Worm (Caenorhabditis elegans) whole organism, L4 larva: ENCODE measurements around the gene T16H12.9.

Source experiments
- F26F4.8 ChIP-seq: fragments of 200-800 bp; sonication (Bioruptor generic); conservative IDR thresholded peaks from 2 replicates; pipeline ENCODE4 v1.3.6; 2022; ENCODE audit warnings: missing genetic modification characterization, missing compliant biosample characterization
- F37D6.2 ChIP-seq: sonication (generic microtip); optimal IDR thresholded peaks from 2 replicates; lab custom pipeline; 2016; ENCODE audit warnings: mild to moderate bottlenecking, missing genetic modification characterization, missing compliant biosample characterization
- R02D3.7 ChIP-seq: fragments of 150-350 bp; sonication (generic microtip); optimal IDR thresholded peaks from 3 replicates; lab custom pipeline; 2014; ENCODE audit warnings: missing biosample characterization, missing genetic modification characterization
- T26A8.4 ChIP-seq: fragments of 200-800 bp; sonication (Bioruptor generic); IDR thresholded peaks from 2 replicates; pipeline ENCODE4 v1.3.6; 2022; ENCODE audit warnings: missing genetic modification characterization, missing compliant biosample characterization
- Y48G9A.11 ChIP-seq: fragments of 200-800 bp; sonication (Bioruptor generic); IDR thresholded peaks from 2 replicates; pipeline ENCODE4 v1.3.6; 2022; ENCODE audit warnings: missing genetic modification reagents, missing genetic modification characterization, missing compliant biosample characterization
- ZK337.2 ChIP-seq: fragments of 200-800 bp; sonication (Bioruptor generic); IDR thresholded peaks from 2 replicates; pipeline ENCODE4 v1.3.6; 2022; ENCODE audit warnings: missing genetic modification reagents, missing genetic modification characterization, missing compliant biosample characterization
- attf-4 ChIP-seq: sonication (generic microtip); optimal IDR thresholded peaks from 3 replicates; lab custom pipeline; 2017; ENCODE audit warnings: missing biosample characterization, missing genetic modification characterization
- ceh-28 ChIP-seq: fragments of 150-350 bp; optimal IDR thresholded peaks from 2 replicates; lab custom pipeline; 2014; ENCODE audit warnings: missing biosample characterization, missing genetic modification reagents, missing genetic modification characterization
- ceh-44 ChIP-seq: fragments of 200-800 bp; sonication (Bioruptor generic); IDR thresholded peaks from 2 replicates; pipeline ENCODE4 v1.3.6; 2022; ENCODE audit warnings: missing genetic modification reagents, missing genetic modification characterization, missing compliant biosample characterization
- ces-1 ChIP-seq: fragments of 150-350 bp; sonication (generic microtip); optimal IDR thresholded peaks from 4 replicates; lab custom pipeline; 2014; ENCODE audit warnings: missing biosample characterization, missing genetic modification reagents, missing genetic modification characterization
- daf-16 ChIP-seq, 3 experiments: sonication (generic microtip); optimal IDR thresholded peaks; 2 replicates each; lab custom pipeline; 2016 to 2017; ENCODE audit warnings: missing genetic modification characterization in 3 of 3, missing genetic modification reagents in 3 of 3, mild to moderate bottlenecking in 2 of 3, missing compliant biosample characterization in 2 of 3, missing biosample characterization in 1 of 3, moderate library complexity in 1 of 3
- dmd-9 ChIP-seq: fragments of 200-800 bp; sonication (Bioruptor generic); IDR thresholded peaks from 2 replicates; pipeline ENCODE4 v1.3.6; 2022; ENCODE audit warnings: missing genetic modification reagents, missing genetic modification characterization, missing compliant biosample characterization
- dpl-1 ChIP-seq: fragments of 150-350 bp; optimal IDR thresholded peaks from 2 replicates; lab custom pipeline; 2014; ENCODE audit warnings: missing biosample characterization, missing genetic modification reagents, missing genetic modification characterization
- dve-1 ChIP-seq: sonication (generic microtip); optimal IDR thresholded peaks from 2 replicates; lab custom pipeline; 2017; ENCODE audit warnings: antibody characterized with exemption, mild to moderate bottlenecking, missing genetic modification characterization, missing compliant biosample characterization; ENCODE audit not compliant: insufficient read depth
- egl-27 ChIP-seq: sonication (generic microtip); optimal IDR thresholded peaks from 3 replicates; lab custom pipeline; 2017; ENCODE audit warnings: missing biosample characterization, missing genetic modification reagents, missing genetic modification characterization
- egl-43 ChIP-seq: fragments of 200-800 bp; sonication (Bioruptor generic); IDR thresholded peaks from 2 replicates; pipeline ENCODE4 v1.3.6; 2022; ENCODE audit warnings: missing genetic modification reagents, missing genetic modification characterization, missing compliant biosample characterization
- hlh-11 ChIP-seq: fragments of 200-800 bp; sonication (Bioruptor generic); optimal IDR thresholded peaks from 2 replicates; lab custom pipeline; 2018; ENCODE audit warnings: mild to moderate bottlenecking, missing genetic modification characterization, missing compliant biosample characterization
- hlh-30 ChIP-seq: sonication (generic microtip); optimal IDR thresholded peaks from 2 replicates; lab custom pipeline; 2017; ENCODE audit warnings: antibody characterized with exemption, mild to moderate bottlenecking, missing genetic modification characterization, missing compliant biosample characterization; ENCODE audit not compliant: insufficient read depth
- hmg-1.1 ChIP-seq: fragments of 200-800 bp; sonication (Bioruptor generic); IDR thresholded peaks from 2 replicates; pipeline ENCODE4 v1.3.6; 2022; ENCODE audit warnings: missing genetic modification reagents, missing genetic modification characterization, missing compliant biosample characterization
- lin-1 ChIP-seq: fragments of 200-800 bp; sonication (Bioruptor generic); IDR thresholded peaks from 2 replicates; pipeline ENCODE4 v1.3.6; 2022; ENCODE audit warnings: missing genetic modification reagents, missing genetic modification characterization, missing compliant biosample characterization
- lin-15B ChIP-seq: fragments of 150-350 bp; sonication (generic microtip); optimal IDR thresholded peaks from 3 replicates; lab custom pipeline; 2014; ENCODE audit warnings: missing biosample characterization, missing genetic modification characterization
- lin-38 ChIP-seq: fragments of 200-800 bp; sonication (Bioruptor generic); IDR thresholded peaks from 2 replicates; pipeline ENCODE4 v1.3.6; 2022; ENCODE audit warnings: missing genetic modification reagents, missing genetic modification characterization, missing compliant biosample characterization
- lin-39 ChIP-seq: fragments of 150-350 bp; optimal IDR thresholded peaks from 2 replicates; lab custom pipeline; 2014; ENCODE audit warnings: missing biosample characterization, missing genetic modification reagents, missing genetic modification characterization
- lir-3 ChIP-seq: sonication (generic microtip); optimal IDR thresholded peaks from 2 replicates; lab custom pipeline; 2016; ENCODE audit warnings: mild to moderate bottlenecking, missing genetic modification characterization, missing compliant biosample characterization
- mdl-1 ChIP-seq, 2 experiments: fragments of 150-350 bp in 1 of 2; sonication (generic microtip) in 1 of 2; optimal IDR thresholded peaks; 2 replicates each; lab custom pipeline; 2014 to 2017; ENCODE audit warnings: missing biosample characterization in 2 of 2, missing genetic modification characterization in 2 of 2
- mep-1 ChIP-seq: fragments of 150-350 bp; sonication (generic microtip); optimal IDR thresholded peaks from 3 replicates; lab custom pipeline; 2014; ENCODE audit warnings: missing biosample characterization, missing genetic modification characterization
- mes-2 ChIP-seq: sonication (generic microtip); optimal IDR thresholded peaks from 2 replicates; lab custom pipeline; 2016; ENCODE audit warnings: missing genotype, mild to moderate bottlenecking, missing genetic modification characterization, missing compliant biosample characterization; ENCODE audit not compliant: poor library complexity, severe bottlenecking
- mxl-2 ChIP-seq: fragments of 200-800 bp; sonication (Bioruptor generic); conservative IDR thresholded peaks from 2 replicates; pipeline ENCODE4 v1.3.6; 2022; ENCODE audit warnings: missing genetic modification reagents, missing genetic modification characterization, missing compliant biosample characterization
- nhr-102 ChIP-seq: sonication (generic microtip); optimal IDR thresholded peaks from 2 replicates; lab custom pipeline; 2016; ENCODE audit warnings: mild to moderate bottlenecking, missing genetic modification characterization, moderate library complexity, missing compliant biosample characterization
- nhr-28 ChIP-seq: fragments of 150-350 bp; optimal IDR thresholded peaks from 2 replicates; lab custom pipeline; 2014; ENCODE audit warnings: missing biosample characterization, missing genetic modification characterization
- nhr-41 ChIP-seq: fragments of 200-800 bp; sonication (Bioruptor generic); IDR thresholded peaks from 2 replicates; pipeline ENCODE4 v1.3.6; 2022; ENCODE audit warnings: missing genetic modification reagents, missing genetic modification characterization, missing compliant biosample characterization
- nhr-48 ChIP-seq: sonication (generic microtip); optimal IDR thresholded peaks from 2 replicates; lab custom pipeline; 2016; ENCODE audit warnings: mild to moderate bottlenecking, missing genetic modification characterization, missing compliant biosample characterization
- nhr-6 ChIP-seq: fragments of 150-350 bp; optimal IDR thresholded peaks from 2 replicates; lab custom pipeline; 2014; ENCODE audit warnings: missing biosample characterization, missing genetic modification characterization
- nhr-76 ChIP-seq: fragments of 150-350 bp; optimal IDR thresholded peaks from 2 replicates; lab custom pipeline; 2014; ENCODE audit warnings: missing biosample characterization, missing genetic modification characterization
- php-3 ChIP-seq: fragments of 200-800 bp; sonication (Bioruptor generic); IDR thresholded peaks from 2 replicates; pipeline ENCODE4 v1.3.6; 2022; ENCODE audit warnings: missing genetic modification reagents, missing genetic modification characterization, missing compliant biosample characterization
- saeg-2 ChIP-seq: fragments of 200-800 bp; sonication (Bioruptor generic); IDR thresholded peaks from 2 replicates; pipeline ENCODE4 v1.3.6; 2022; ENCODE audit warnings: missing genetic modification reagents, missing genetic modification characterization, missing compliant biosample characterization
- sdz-12 ChIP-seq: fragments of 200-800 bp; sonication (Bioruptor generic); optimal IDR thresholded peaks from 2 replicates; lab custom pipeline; 2018; ENCODE audit warnings: mild to moderate bottlenecking, missing genetic modification characterization, missing compliant biosample characterization
- set-16 ChIP-seq: fragments of 200-800 bp; sonication (Bioruptor generic); IDR thresholded peaks from 2 replicates; pipeline ENCODE4 v1.3.6; 2022; ENCODE audit warnings: missing genetic modification reagents, missing genetic modification characterization, missing compliant biosample characterization
- tra-1 ChIP-seq: fragments of 200-800 bp; sonication (Bioruptor generic); IDR thresholded peaks from 2 replicates; pipeline ENCODE4 v1.3.6; 2022; ENCODE audit warnings: missing genetic modification reagents, missing genetic modification characterization, missing compliant biosample characterization
- unc-130 ChIP-seq: sonication (generic microtip); optimal IDR thresholded peaks from 2 replicates; lab custom pipeline; 2016; ENCODE audit warnings: missing genetic modification reagents, missing genetic modification characterization, missing compliant biosample characterization
- vab-7 ChIP-seq: fragments of 200-800 bp; sonication (Bioruptor generic); IDR thresholded peaks from 2 replicates; pipeline ENCODE4 v1.3.6; 2022; ENCODE audit warnings: missing genetic modification reagents, missing genetic modification characterization, missing compliant biosample characterization
- zfp-2 ChIP-seq: sonication (generic microtip); optimal IDR thresholded peaks from 2 replicates; lab custom pipeline; 2016; ENCODE audit warnings: mild to moderate bottlenecking, missing genetic modification characterization, missing compliant biosample characterization
- zfp-3 ChIP-seq: fragments of 200-800 bp; sonication (Bioruptor generic); conservative IDR thresholded peaks from 2 replicates; pipeline ENCODE4 v1.3.6; 2022; ENCODE audit warnings: missing genetic modification reagents, missing genetic modification characterization, missing compliant biosample characterization
- zip-11 ChIP-seq: fragments of 200-800 bp; sonication (Bioruptor generic); IDR thresholded peaks from 2 replicates; pipeline ENCODE4 v1.3.6; 2022; ENCODE audit warnings: missing genetic modification characterization, missing compliant biosample characterization
- zip-2 ChIP-seq: fragments of 150-350 bp; optimal IDR thresholded peaks from 2 replicates; lab custom pipeline; 2014; ENCODE audit warnings: missing biosample characterization, missing genetic modification characterization
- ztf-7 ChIP-seq: fragments of 150-350 bp; optimal IDR thresholded peaks from 2 replicates; lab custom pipeline; 2014; ENCODE audit warnings: missing biosample characterization, missing genetic modification characterization

The T16H12.9 gene

ce11 chrIII:10108995-10109394 is at the start of gene T16H12.9:
Gene T16H12.9, plus strand, starts transcription at chrIII:10109295.
- TF ChIP-seq php-3 (GFP tag; lab: Robert Waterston, UW) (no peak), vab-7 (GFP tag; lab: Robert Waterston, UW) (no peak), zip-11 (GFP tag; lab: Robert Waterston, UW) (no peak), T26A8.4 (no peak), F26F4.8 (GFP tag; lab: Robert Waterston, UW) (no peak), ceh-44 (GFP tag; lab: Robert Waterston, UW) (no peak), ceh-28 (tag; lab: Kevin White, UChicago) (no peak), mdl-1 (tag; optimal IDR thresholded peaks at IDR 0.05; lab: Kevin White, UChicago) (no peak), set-16 (GFP tag; lab: Robert Waterston, UW) (no peak), hlh-11 (tag; lab: Kevin White, UChicago) (no peak), lir-3 (tag; lab: Kevin White, UChicago) (no peak), saeg-2 (GFP tag; lab: Robert Waterston, UW) (no peak), lin-1 (GFP tag; lab: Robert Waterston, UW) (no peak), R02D3.7 (no peak), egl-43 (GFP tag; lab: Robert Waterston, UW) (no peak), dve-1 (tag; lab: Kevin White, UChicago) (no peak)
- TF ChIP-seq, all 104 proteins: peak for 0

ce11 chrIII:10060573-10060972 is 48.5 kb upstream of the T16H12.9 start, which contains the start of gene T16G12.13:
Gene T16G12.13, plus strand, starts transcription at chrIII:10060865.
- TF ChIP-seq sdz-12 (GFP tag; lab: Kevin White, UChicago) (no peak), nhr-76 (tag; lab: Kevin White, UChicago) (no peak), ceh-28 (tag; lab: Kevin White, UChicago) (no peak), F37D6.2 (tag; lab: Kevin White, UChicago) (no peak), daf-16 (GFP tag; optimal IDR thresholded peaks at IDR 0.05; lab: Kevin White, UChicago) (no peak), daf-16 (tag; optimal IDR thresholded peaks at IDR 0.05; lab: Kevin White, UChicago) (no peak), zip-2 (tag; lab: Kevin White, UChicago) (no peak), egl-27 (no peak), tra-1 (GFP tag; lab: Robert Waterston, UW) (no peak), ztf-7 (tag; lab: Kevin White, UChicago) (no peak), nhr-41 (GFP tag; lab: Robert Waterston, UW) (no peak), hlh-30 (tag; lab: Kevin White, UChicago) (no peak), hmg-1.1 (no peak), nhr-102 (no peak), nhr-28 (tag; lab: Kevin White, UChicago) (no peak), attf-4 (tag; lab: Kevin White, UChicago) (no peak), zfp-2 (no peak), mep-1 (tag; lab: Kevin White, UChicago) (no peak), ces-1 (GFP tag; lab: Kevin White, UChicago) (no peak), zfp-3 (GFP tag; lab: Robert Waterston, UW) (no peak), lin-15B (no peak)
- TF ChIP-seq, all 104 proteins: peak for 0

ce11 chrIII:10064140-10064539 is 45.0 kb upstream of the T16H12.9 start, which contains the start of gene ekl-6:
Gene ekl-6, plus strand, starts transcription at chrIII:10064404.
- no peak for TF ChIP-seq mxl-2 (GFP tag; lab: Robert Waterston, UW)
- peak; percentile 68 for TF ChIP-seq dpl-1 (GFP tag; lab: Kevin White, UChicago)
- TF ChIP-seq lin-1 (GFP tag; lab: Robert Waterston, UW), result no peak
- no peak for TF ChIP-seq mep-1 (tag; lab: Kevin White, UChicago)
- no peak for TF ChIP-seq nhr-48 (tag; lab: Kevin White, UChicago)
- no peak for TF ChIP-seq nhr-6 (tag; lab: Kevin White, UChicago)
- TF ChIP-seq daf-16 (GFP tag; optimal IDR thresholded peaks at IDR 0.05; lab: Kevin White, UChicago), result no peak
- no peak for TF ChIP-seq daf-16 (tag; optimal IDR thresholded peaks at IDR 0.05; lab: Kevin White, UChicago)
- TF ChIP-seq nhr-41 (GFP tag; lab: Robert Waterston, UW), result no peak
- peak; percentile 98 for TF ChIP-seq mes-2 (tag; lab: Kevin White, UChicago)
- no peak for TF ChIP-seq attf-4 (tag; lab: Kevin White, UChicago)
- TF ChIP-seq unc-130, result peak; percentile 74
- no peak for TF ChIP-seq lin-15B
- peak; percentile 45; the same call in 1 of the 2 replicates for TF ChIP-seq dmd-9 (GFP tag; lab: Robert Waterston, UW)
- no peak for TF ChIP-seq lin-38 (GFP tag; lab: Robert Waterston, UW)
- peak; percentile 24; the same call in 1 of the 2 replicates for TF ChIP-seq ceh-44 (GFP tag; lab: Robert Waterston, UW)
- no peak for TF ChIP-seq lin-39
- no peak for TF ChIP-seq lir-3 (tag; lab: Kevin White, UChicago)
- TF ChIP-seq ZK337.2, result peak; percentile 70
- no peak for TF ChIP-seq vab-7 (GFP tag; lab: Robert Waterston, UW)
- no peak for TF ChIP-seq zfp-3 (GFP tag; lab: Robert Waterston, UW)
- no peak for TF ChIP-seq Y48G9A.11 (GFP tag; lab: Robert Waterston, UW)
- TF ChIP-seq T26A8.4, result no peak
- no peak for TF ChIP-seq nhr-76 (tag; lab: Kevin White, UChicago)
